Worm (Caenorhabditis elegans) whole organism, young adult: ENCODE data around the gene rnp-5.

Experiments
- B0035.1 ChIP-seq: sonication (generic microtip); optimal IDR thresholded peaks from 2 replicates; lab custom pipeline; 2016; ENCODE audit warnings: missing genetic modification characterization, mild to moderate bottlenecking, missing compliant biosample characterization, missing genotype, missing genetic modification reagents
- B0261.1 ChIP-seq: sonication (generic microtip); optimal IDR thresholded peaks from 2 replicates; lab custom pipeline; 2016; ENCODE audit warnings: mild to moderate bottlenecking, missing genetic modification characterization, moderate library complexity, missing compliant biosample characterization
- B0336.3 ChIP-seq: fragments of 200-800 bp; sonication (Bioruptor generic); IDR thresholded peaks from 2 replicates; pipeline ENCODE4 v1.3.6; 2022; ENCODE audit warnings: missing genetic modification characterization, missing compliant biosample characterization
- C17E4.6 ChIP-seq: fragments of 200-800 bp; sonication (Bioruptor generic); IDR thresholded peaks from 2 replicates; pipeline ENCODE4 v1.3.6; 2022; ENCODE audit warnings: missing genetic modification reagents, missing genetic modification characterization, missing compliant biosample characterization
- F10E7.11 ChIP-seq: sonication (generic microtip); optimal IDR thresholded peaks from 2 replicates; lab custom pipeline; 2017; ENCODE audit warnings: mild to moderate bottlenecking, missing genetic modification characterization, moderate library complexity, missing compliant biosample characterization
- F23B12.7 ChIP-seq: sonication (generic microtip); optimal IDR thresholded peaks from 2 replicates; lab custom pipeline; 2017; ENCODE audit warnings: missing genetic modification characterization, mild to moderate bottlenecking, missing compliant biosample characterization, antibody characterized with exemption, moderate library complexity; ENCODE audit not compliant: insufficient read depth
- F57C9.4 ChIP-seq: sonication (generic microtip); optimal IDR thresholded peaks from 2 replicates; lab custom pipeline; 2017; ENCODE audit warnings: mild to moderate bottlenecking, missing genetic modification characterization, missing compliant biosample characterization
- Y53G8AR.9 ChIP-seq: fragments of 200-800 bp; sonication (Bioruptor generic); conservative IDR thresholded peaks from 2 replicates; pipeline ENCODE4 v1.3.6; 2022; ENCODE audit warnings: missing genetic modification reagents, missing genetic modification characterization, missing compliant biosample characterization
- Y79H2A.3 ChIP-seq: fragments of 200-800 bp; sonication (Bioruptor generic); conservative IDR thresholded peaks from 2 replicates; pipeline ENCODE4 v1.3.6; 2022; ENCODE audit warnings: missing genetic modification reagents, missing genetic modification characterization, missing compliant biosample characterization
- aptf-2 ChIP-seq: fragments of 200-800 bp; sonication (Bioruptor generic); conservative IDR thresholded peaks from 2 replicates; pipeline ENCODE4 v1.3.6; 2022; ENCODE audit warnings: missing genetic modification reagents, missing genetic modification characterization, missing compliant biosample characterization
- athp-1 ChIP-seq: sonication (generic microtip); optimal IDR thresholded peaks from 2 replicates; lab custom pipeline; 2017; ENCODE audit warnings: mild to moderate bottlenecking, missing genetic modification characterization, missing compliant biosample characterization
- attf-5 ChIP-seq: fragments of 200-800 bp; sonication (Bioruptor generic); optimal IDR thresholded peaks from 2 replicates; lab custom pipeline; 2018; ENCODE audit warnings: mild to moderate bottlenecking, missing genetic modification characterization, missing compliant biosample characterization
- ceh-100 ChIP-seq: fragments of 200-800 bp; sonication (Bioruptor generic); IDR thresholded peaks from 2 replicates; pipeline ENCODE4 v1.3.6; 2022; ENCODE audit warnings: missing genetic modification reagents, missing genetic modification characterization, missing compliant biosample characterization
- ceh-91 ChIP-seq: fragments of 200-800 bp; sonication (Bioruptor generic); IDR thresholded peaks from 2 replicates; pipeline ENCODE4 v1.3.6; 2022; ENCODE audit warnings: missing genetic modification reagents, missing genetic modification characterization, missing compliant biosample characterization
- dox-1 ChIP-seq: fragments of 200-800 bp; sonication (Bioruptor generic); IDR thresholded peaks from 2 replicates; pipeline ENCODE4 v1.3.6; 2022; ENCODE audit warnings: missing genetic modification reagents, missing genetic modification characterization, missing compliant biosample characterization
- efl-1 ChIP-seq: fragments of 150-350 bp; optimal IDR thresholded peaks from 2 replicates; lab custom pipeline; 2014; ENCODE audit warnings: missing biosample characterization, missing genetic modification reagents, missing genetic modification characterization
- ekl-4 ChIP-seq: fragments of 200-800 bp; sonication (Bioruptor generic); IDR thresholded peaks from 2 replicates; pipeline ENCODE4 v1.3.6; 2022; ENCODE audit warnings: missing genetic modification reagents, missing genetic modification characterization, missing compliant biosample characterization
- gei-17 ChIP-seq: fragments of 200-800 bp; sonication (Bioruptor generic); optimal IDR thresholded peaks from 2 replicates; lab custom pipeline; 2018; ENCODE audit warnings: mild to moderate bottlenecking, missing genetic modification characterization, missing compliant biosample characterization
- him-1 ChIP-seq: sonication (generic microtip); optimal IDR thresholded peaks from 2 replicates; lab custom pipeline; 2016; ENCODE audit warnings: missing genotype, missing genetic modification reagents, missing genetic modification characterization, missing compliant biosample characterization
- hmg-1.2 ChIP-seq: fragments of 200-800 bp; sonication (Bioruptor generic); IDR thresholded peaks from 2 replicates; pipeline ENCODE4 v1.3.6; 2022; ENCODE audit warnings: missing genetic modification reagents, missing genetic modification characterization, missing compliant biosample characterization
- hmg-20 ChIP-seq: fragments of 200-800 bp; sonication (Bioruptor generic); IDR thresholded peaks from 2 replicates; pipeline ENCODE4 v1.3.6; 2022; ENCODE audit warnings: missing genetic modification reagents, missing genetic modification characterization, missing compliant biosample characterization
- hsf-1 ChIP-seq: fragments of 200-800 bp; sonication (Bioruptor generic); IDR thresholded peaks from 2 replicates; pipeline ENCODE4 v1.3.6; 2022; ENCODE audit warnings: missing genetic modification reagents, missing genetic modification characterization, missing compliant biosample characterization
- lag-1 ChIP-seq: fragments of 200-800 bp; sonication (Bioruptor generic); IDR thresholded peaks from 2 replicates; pipeline ENCODE4 v1.3.6; 2022; ENCODE audit warnings: missing genetic modification reagents, missing genetic modification characterization, missing compliant biosample characterization
- let-526 ChIP-seq: fragments of 200-800 bp; sonication (Bioruptor generic); IDR thresholded peaks from 2 replicates; pipeline ENCODE4 v1.3.6; 2022; ENCODE audit warnings: missing genetic modification reagents, missing genetic modification characterization, missing compliant biosample characterization
- lsl-1 ChIP-seq: fragments of 200-800 bp; sonication (Bioruptor generic); optimal IDR thresholded peaks from 2 replicates; lab custom pipeline; 2018; ENCODE audit warnings: mild to moderate bottlenecking, missing genetic modification characterization, moderate library complexity, missing compliant biosample characterization
- lsy-27 ChIP-seq: sonication (generic microtip); optimal IDR thresholded peaks from 2 replicates; lab custom pipeline; 2017; ENCODE audit warnings: missing genetic modification characterization, mild to moderate bottlenecking, missing compliant biosample characterization, antibody characterized with exemption, missing genotype, borderline replicate concordance; ENCODE audit not compliant: insufficient read depth
- madf-3 ChIP-seq: fragments of 200-800 bp; sonication (Bioruptor generic); IDR thresholded peaks from 2 replicates; pipeline ENCODE4 v1.3.6; 2022; ENCODE audit warnings: missing genetic modification reagents, missing genetic modification characterization, missing compliant biosample characterization
- madf-6 ChIP-seq: fragments of 200-800 bp; sonication (Bioruptor generic); IDR thresholded peaks from 2 replicates; pipeline ENCODE4 v1.3.6; 2022; ENCODE audit warnings: missing genetic modification reagents, missing genetic modification characterization, missing compliant biosample characterization
- mcd-1 ChIP-seq: fragments of 200-800 bp; sonication (Bioruptor generic); IDR thresholded peaks from 2 replicates; pipeline ENCODE4 v1.3.6; 2022; ENCODE audit warnings: missing genetic modification reagents, missing genetic modification characterization, missing compliant biosample characterization
- nfyb-1 ChIP-seq: fragments of 200-800 bp; sonication (Bioruptor generic); IDR thresholded peaks from 2 replicates; pipeline ENCODE4 v1.3.6; 2022; ENCODE audit warnings: missing genetic modification reagents, missing genetic modification characterization, missing compliant biosample characterization
- nhr-120 ChIP-seq: fragments of 200-800 bp; sonication (Bioruptor generic); IDR thresholded peaks from 2 replicates; pipeline ENCODE4 v1.3.6; 2022; ENCODE audit warnings: missing genetic modification characterization, missing compliant biosample characterization
- pha-4 ChIP-seq: fragments of 150-350 bp; sonication (generic microtip); optimal IDR thresholded peaks from 2 replicates; lab custom pipeline; 2014; ENCODE audit warnings: missing biosample characterization, missing genetic modification reagents, missing genetic modification characterization
- repo-1 ChIP-seq: sonication (generic microtip); optimal IDR thresholded peaks from 2 replicates; lab custom pipeline; 2017; ENCODE audit warnings: mild to moderate bottlenecking, missing genetic modification characterization, missing compliant biosample characterization
- sdz-38 ChIP-seq: sonication (generic microtip); optimal IDR thresholded peaks from 2 replicates; lab custom pipeline; 2016; ENCODE audit warnings: missing genotype, missing genetic modification characterization, missing compliant biosample characterization
- snpc-3.4 ChIP-seq: sonication (generic microtip); optimal IDR thresholded peaks from 2 replicates; lab custom pipeline; 2017; ENCODE audit warnings: missing genetic modification characterization, mild to moderate bottlenecking, missing compliant biosample characterization, antibody characterized with exemption, moderate library complexity, missing genotype, missing genetic modification reagents
- tbx-9 ChIP-seq: sonication (generic microtip); optimal IDR thresholded peaks from 2 replicates; lab custom pipeline; 2016; ENCODE audit warnings: borderline replicate concordance, missing genetic modification characterization, inconsistent platforms, missing compliant biosample characterization
- xnd-1 ChIP-seq: sonication (generic microtip); optimal IDR thresholded peaks from 2 replicates; lab custom pipeline; 2016; ENCODE audit warnings: missing genotype, missing genetic modification reagents, missing genetic modification characterization, missing compliant biosample characterization
- ztf-28 ChIP-seq: fragments of 200-800 bp; sonication (Bioruptor generic); IDR thresholded peaks from 2 replicates; pipeline ENCODE4 v1.3.6; 2022; ENCODE audit warnings: missing genetic modification reagents, missing genetic modification characterization, missing compliant biosample characterization

Gene rnp-5

DNA sequence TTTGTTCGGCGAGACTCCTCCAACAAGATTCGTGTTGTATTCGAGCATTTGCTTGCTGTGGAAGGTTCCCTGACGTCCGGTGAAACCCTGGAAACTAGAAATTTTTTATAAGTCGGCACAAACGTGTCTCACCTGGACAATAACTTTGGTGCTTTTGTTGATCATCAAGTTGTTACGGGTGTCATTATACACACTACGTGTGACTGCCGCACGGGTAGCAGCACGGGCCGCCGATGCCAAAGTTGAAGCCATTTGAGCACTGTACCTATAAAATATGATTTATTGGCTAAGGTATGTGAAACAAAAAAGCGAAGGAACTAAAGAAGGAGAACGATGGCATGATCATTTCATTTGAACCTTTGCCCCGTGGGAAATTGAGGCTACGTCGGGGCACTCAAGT lies 47.4 kb upstream of the rnp-5 start, which contains the start of gene sucl-2:
Gene sucl-2, minus strand, starts transcription at position 265 of the 400 bp plus-strand sequence.
- peak; percentile 68; the same call in 1 of the 2 replicates for TF ChIP-seq madf-3
- no peak for TF ChIP-seq tbx-9 (tag; lab: Kevin White, UChicago)
- 0 out of 2 replicates have a peak, but pooled peaks have one; percentile 8 for TF ChIP-seq hmg-1.2 (GFP tag; lab: Robert Waterston, UW)
- peak; percentile 33; the same call in 1 of the 2 replicates for TF ChIP-seq ekl-4
- TF ChIP-seq ceh-100 (GFP tag; lab: Robert Waterston, UW) = 0 out of 2 replicates have a peak, but pooled peaks have one; percentile 9
- TF ChIP-seq, all 124 proteins: peak for 4

ce11 chrIII:900134-900533 lies 46.4 kb upstream of the rnp-5 start:
- TF ChIP-seq nfyb-1 = no peak
- TF ChIP-seq efl-1 (GFP tag; lab: Kevin White, UChicago) = no peak
- TF ChIP-seq ceh-91 (GFP tag; lab: Robert Waterston, UW) = 0 out of 2 replicates have a peak, but pooled peaks have one; percentile 9
- no peak for TF ChIP-seq xnd-1 (tag; lab: Kevin White, UChicago)
- no peak for TF ChIP-seq hmg-1.2 (GFP tag; lab: Robert Waterston, UW)
- TF ChIP-seq C17E4.6 (GFP tag; lab: Robert Waterston, UW) = no peak
- no peak for TF ChIP-seq lsy-27 (tag; lab: Kevin White, UChicago)
- no peak for TF ChIP-seq lsl-1 (GFP tag; lab: Kevin White, UChicago)
- TF ChIP-seq B0035.1 = no peak
- no peak for TF ChIP-seq tbx-9 (tag; lab: Kevin White, UChicago)
- TF ChIP-seq lag-1 (GFP tag; lab: Robert Waterston, UW) = no peak
- TF ChIP-seq aptf-2 (GFP tag; lab: Robert Waterston, UW) = no peak
- 0 out of 2 replicates have a peak, but pooled peaks have one; percentile 27 for TF ChIP-seq dox-1 (GFP tag; lab: Robert Waterston, UW)
- TF ChIP-seq hmg-20 (GFP tag; lab: Robert Waterston, UW) = no peak
- no peak for TF ChIP-seq F23B12.7
- TF ChIP-seq hsf-1 (GFP tag; lab: Robert Waterston, UW) = peak; percentile 45; the same call in 1 of the 2 replicates
- TF ChIP-seq him-1 (tag; lab: Kevin White, UChicago) = peak; percentile 39
- TF ChIP-seq F10E7.11 (tag; lab: Kevin White, UChicago) = peak; percentile 20
- TF ChIP-seq B0336.3 (GFP tag; lab: Robert Waterston, UW) = peak; percentile 46; the same call in 1 of the 2 replicates
- peak; percentile 44; the same call in 1 of the 2 replicates for TF ChIP-seq ceh-100 (GFP tag; lab: Robert Waterston, UW)
- TF ChIP-seq pha-4 (tag; lab: Kevin White, UChicago) = no peak
- TF ChIP-seq Y79H2A.3 (GFP tag; lab: Robert Waterston, UW) = 0 out of 2 replicates have a peak, but pooled peaks have one; percentile 49
- TF ChIP-seq madf-6 = peak; percentile 30; the same call in 1 of the 2 replicates
- 0 out of 2 replicates have a peak, but pooled peaks have one; percentile 62 for TF ChIP-seq Y53G8AR.9 (GFP tag; lab: Robert Waterston, UW)
- TF ChIP-seq attf-5 = no peak
- no peak for TF ChIP-seq athp-1 (tag; lab: Kevin White, UChicago)
- no peak for TF ChIP-seq sdz-38 (tag; lab: Kevin White, UChicago)
- no peak for TF ChIP-seq gei-17
- TF ChIP-seq mcd-1 (GFP tag; lab: Robert Waterston, UW) = 0 out of 2 replicates have a peak, but pooled peaks have one; percentile 36
- no peak for TF ChIP-seq B0261.1 (tag; lab: Kevin White, UChicago)
- TF ChIP-seq nhr-120 (GFP tag; lab: Robert Waterston, UW) = no peak
- no peak for TF ChIP-seq F57C9.4 (tag; lab: Kevin White, UChicago)
- TF ChIP-seq ztf-28 = 0 out of 2 replicates have a peak, but pooled peaks have one; percentile 57
- TF ChIP-seq repo-1 (tag; lab: Kevin White, UChicago) = no peak
- TF ChIP-seq ekl-4 = peak; percentile 57; the same call in 1 of the 2 replicates
- TF ChIP-seq let-526 = no peak
- no peak for TF ChIP-seq snpc-3.4 (tag; lab: Kevin White, UChicago)
